Fruit fly (Drosophila melanogaster) whole organism, embryonic: Measurements from ENCODE around the gene da.

ENCODE experiments used
- CG10267 ChIP-seq: fragments of 200-800 bp; sonication (Bioruptor generic); optimal IDR thresholded peaks from 2 replicates; lab custom pipeline; 2018; ENCODE audit warnings: missing biosample characterization, mild to moderate bottlenecking, missing genetic modification characterization, moderate library complexity
- CG10274 ChIP-seq: fragments of 200-800 bp; sonication (Bioruptor generic); optimal IDR thresholded peaks from 3 replicates; lab custom pipeline; 2017; ENCODE audit warnings: missing biosample characterization, mild to moderate bottlenecking, missing genetic modification characterization
- CG11398 ChIP-seq: fragments of 200-800 bp; sonication (Bioruptor generic); optimal IDR thresholded peaks from 2 replicates; lab custom pipeline; 2016; ENCODE audit warnings: missing biosample characterization, missing genetic modification characterization
- CG14014 ChIP-seq: fragments of 200-800 bp; sonication (Bioruptor generic); IDR thresholded peaks from 2 replicates; pipeline ENCODE4 v1.3.6; 2022; ENCODE audit warnings: missing biosample characterization, missing genetic modification characterization
- CG14710 ChIP-seq: fragments of 200-800 bp; sonication (Bioruptor generic); optimal IDR thresholded peaks from 3 replicates; lab custom pipeline; 2019; ENCODE audit warnings: missing biosample characterization, mild to moderate bottlenecking, missing genetic modification characterization, moderate library complexity
- CG1647 ChIP-seq: fragments of 200-800 bp; sonication (Bioruptor generic); optimal IDR thresholded peaks from 3 replicates; lab custom pipeline; 2016; ENCODE audit warnings: missing biosample characterization, missing genetic modification characterization
- CG17328 ChIP-seq: fragments of 200-800 bp; sonication (Bioruptor generic); IDR thresholded peaks from 2 replicates; pipeline ENCODE4 v1.3.6; 2022; ENCODE audit warnings: missing biosample characterization, missing genetic modification characterization
- CG17829 ChIP-seq: fragments of 200-800 bp; optimal IDR thresholded peaks from 2 replicates; lab custom pipeline; 2019; ENCODE audit warnings: missing biosample characterization, mild to moderate bottlenecking, missing genetic modification characterization, moderate library complexity
- CG18619 ChIP-seq: fragments of 200-800 bp; sonication (Bioruptor generic); optimal IDR thresholded peaks from 3 replicates; lab custom pipeline; 2017; ENCODE audit warnings: missing biosample characterization, mild to moderate bottlenecking, missing genetic modification characterization
- CG2120 ChIP-seq: fragments of 200-800 bp; sonication (Bioruptor generic); optimal IDR thresholded peaks from 3 replicates; lab custom pipeline; 2016; ENCODE audit warnings: missing biosample characterization, missing genetic modification characterization
- CG30020 ChIP-seq: fragments of 200-800 bp; optimal IDR thresholded peaks from 2 replicates; lab custom pipeline; 2019; ENCODE audit warnings: missing biosample characterization, mild to moderate bottlenecking, missing genetic modification characterization, moderate library complexity
- CG3065 ChIP-seq: fragments of 200-800 bp; sonication (Bioruptor generic); optimal IDR thresholded peaks from 2 replicates; lab custom pipeline; 2016; ENCODE audit warnings: missing biosample characterization, missing genetic modification characterization
- CG31365 ChIP-seq: fragments of 200-800 bp; sonication (Bioruptor generic); optimal IDR thresholded peaks from 2 replicates; lab custom pipeline; 2018; ENCODE audit warnings: missing biosample characterization, mild to moderate bottlenecking, missing genetic modification characterization
- CG31388 ChIP-seq: fragments of 200-800 bp; sonication (Bioruptor generic); optimal IDR thresholded peaks from 2 replicates; lab custom pipeline; 2016; ENCODE audit warnings: missing biosample characterization, missing genetic modification characterization
- CG31441 ChIP-seq: fragments of 200-800 bp; sonication (Bioruptor generic); IDR thresholded peaks from 2 replicates; pipeline ENCODE4 v1.3.6; 2022; ENCODE audit warnings: missing biosample characterization, missing genetic modification characterization
- CG4854 ChIP-seq: fragments of 200-800 bp; sonication (Bioruptor generic); optimal IDR thresholded peaks from 2 replicates; lab custom pipeline; 2016; ENCODE audit warnings: missing biosample characterization, missing genetic modification characterization, inconsistent platforms
- CG5180 ChIP-seq: fragments of 200-800 bp; sonication (Bioruptor generic); optimal IDR thresholded peaks from 3 replicates; lab custom pipeline; 2017; ENCODE audit warnings: missing biosample characterization, missing genetic modification characterization, mild to moderate bottlenecking, moderate library complexity, missing genetic modification reagents
- CG5953 ChIP-seq: fragments of 200-800 bp; sonication (Bioruptor generic); IDR thresholded peaks from 2 replicates; pipeline ENCODE4 v1.3.6; 2022; ENCODE audit warnings: missing biosample characterization, missing genetic modification characterization
- CG6689 ChIP-seq: fragments of 200-800 bp; sonication (Bioruptor generic); IDR thresholded peaks from 2 replicates; pipeline ENCODE4 v1.3.6; 2022; ENCODE audit warnings: missing biosample characterization, missing genetic modification characterization
- CG7786 ChIP-seq: fragments of 200-800 bp; sonication (Bioruptor generic); optimal IDR thresholded peaks from 2 replicates; lab custom pipeline; 2016; ENCODE audit warnings: missing biosample characterization, missing genetic modification characterization
- CG7987 ChIP-seq: fragments of 200-800 bp; sonication (Bioruptor generic); optimal IDR thresholded peaks from 2 replicates; lab custom pipeline; 2018; ENCODE audit warnings: missing biosample characterization, mild to moderate bottlenecking, missing genetic modification characterization, moderate library complexity
- CG8089 ChIP-seq: fragments of 200-800 bp; sonication (Bioruptor generic); optimal IDR thresholded peaks from 3 replicates; lab custom pipeline; 2016; ENCODE audit warnings: missing biosample characterization, missing genetic modification characterization
- CG8924 ChIP-seq: fragments of 200-800 bp; optimal IDR thresholded peaks from 3 replicates; lab custom pipeline; 2019; ENCODE audit warnings: missing biosample characterization, mild to moderate bottlenecking, missing genetic modification characterization, moderate library complexity
- CG9797 ChIP-seq: fragments of 200-800 bp; sonication (Bioruptor generic); optimal IDR thresholded peaks from 3 replicates; lab custom pipeline; 2018; ENCODE audit warnings: missing biosample characterization, mild to moderate bottlenecking, missing genetic modification characterization
- CG9876 ChIP-seq: fragments of 200-800 bp; sonication (Bioruptor generic); optimal IDR thresholded peaks from 2 replicates; lab custom pipeline; 2016; ENCODE audit warnings: missing biosample characterization, missing genetic modification characterization
- Doc2 ChIP-seq: fragments of 200-800 bp; sonication (Bioruptor generic); IDR thresholded peaks from 2 replicates; pipeline ENCODE4 v1.3.6; 2022; ENCODE audit warnings: missing biosample characterization, missing genetic modification characterization
- Dref ChIP-seq: fragments of 200-800 bp; sonication (Bioruptor generic); IDR thresholded peaks from 2 replicates; pipeline ENCODE4 v1.3.6; 2022; ENCODE audit warnings: missing biosample characterization, missing genetic modification characterization
- Fer2 ChIP-seq: fragments of 200-800 bp; sonication (Bioruptor generic); optimal IDR thresholded peaks from 2 replicates; lab custom pipeline; 2018; ENCODE audit warnings: missing biosample characterization, mild to moderate bottlenecking, missing genetic modification characterization, moderate library complexity
- HmgD ChIP-seq: fragments of 200-800 bp; sonication (Bioruptor generic); optimal IDR thresholded peaks from 3 replicates; lab custom pipeline; 2016; ENCODE audit warnings: missing biosample characterization, missing genetic modification characterization
- Hmx ChIP-seq: fragments of 200-800 bp; sonication (Bioruptor generic); optimal IDR thresholded peaks from 2 replicates; lab custom pipeline; 2016; ENCODE audit warnings: missing biosample characterization, missing genetic modification characterization
- Mad ChIP-seq: fragments of 200-800 bp; sonication (Bioruptor generic); optimal IDR thresholded peaks from 2 replicates; lab custom pipeline; 2016; ENCODE audit warnings: missing biosample characterization, missing genetic modification characterization
- Opbp ChIP-seq: fragments of 200-800 bp; sonication (Bioruptor generic); IDR thresholded peaks from 3 replicates; pipeline ENCODE4 v1.3.6; 2022; ENCODE audit warnings: missing biosample characterization, missing genetic modification characterization; ENCODE audit not compliant: partially characterized antibody
- Sin3A ChIP-seq: fragments of >200 bp; optimal IDR thresholded peaks from 2 replicates; lab custom pipeline; 2018
- bigmax ChIP-seq: fragments of 200-800 bp; sonication (Bioruptor generic); optimal IDR thresholded peaks from 2 replicates; lab custom pipeline; 2018; ENCODE audit warnings: missing biosample characterization, mild to moderate bottlenecking, missing genetic modification characterization
- dysf ChIP-seq: fragments of 200-800 bp; sonication (Bioruptor generic); IDR thresholded peaks from 3 replicates; pipeline ENCODE4 v1.3.6; 2022; ENCODE audit warnings: missing biosample characterization, missing genetic modification characterization
- emc ChIP-seq: fragments of 200-800 bp; sonication (Bioruptor generic); optimal IDR thresholded peaks from 2 replicates; lab custom pipeline; 2016; ENCODE audit warnings: missing biosample characterization, missing genetic modification characterization
- fd96Cb ChIP-seq: fragments of 200-800 bp; sonication (Bioruptor generic); optimal IDR thresholded peaks from 2 replicates; lab custom pipeline; 2018; ENCODE audit warnings: missing biosample characterization, mild to moderate bottlenecking, missing genetic modification characterization, moderate library complexity
- grau ChIP-seq: fragments of 200-800 bp; optimal IDR thresholded peaks from 3 replicates; lab custom pipeline; 2019; ENCODE audit warnings: missing biosample characterization, mild to moderate bottlenecking, missing genetic modification characterization, moderate library complexity
- gsb ChIP-seq: fragments of 200-800 bp; sonication (Bioruptor generic); IDR thresholded peaks from 2 replicates; pipeline ENCODE4 v1.3.6; 2022; ENCODE audit warnings: missing biosample characterization, missing genetic modification characterization
- maf-S ChIP-seq: fragments of 200-800 bp; sonication (Bioruptor generic); optimal IDR thresholded peaks from 2 replicates; lab custom pipeline; 2016; ENCODE audit warnings: missing biosample characterization, missing genetic modification characterization
- nerfin-1 ChIP-seq: fragments of 200-800 bp; sonication (Bioruptor generic); optimal IDR thresholded peaks from 3 replicates; lab custom pipeline; 2019; ENCODE audit warnings: missing biosample characterization, mild to moderate bottlenecking, missing genetic modification characterization, moderate library complexity
- odd ChIP-seq: fragments of 200-800 bp; sonication (Bioruptor generic); optimal IDR thresholded peaks from 2 replicates; lab custom pipeline; 2017; ENCODE audit warnings: missing biosample characterization, mild to moderate bottlenecking, missing genetic modification characterization
- pzg ChIP-seq: fragments of 200-800 bp; sonication (Bioruptor generic); optimal IDR thresholded peaks from 3 replicates; lab custom pipeline; 2018; ENCODE audit warnings: missing biosample characterization, mild to moderate bottlenecking, missing genetic modification characterization, moderate library complexity
- row ChIP-seq: fragments of 200-800 bp; sonication (Bioruptor generic); IDR thresholded peaks from 3 replicates; pipeline ENCODE4 v1.3.6; 2022; ENCODE audit warnings: missing biosample characterization, missing genetic modification characterization
- sens ChIP-seq: fragments of 200-800 bp; sonication (Bioruptor generic); peaks from one replicate; lab custom pipeline; 2016; ENCODE audit warnings: missing biosample characterization, missing genetic modification characterization
- sima ChIP-seq: fragments of 200-800 bp; sonication (Bioruptor generic); optimal IDR thresholded peaks from 2 replicates; lab custom pipeline; 2016; ENCODE audit warnings: missing biosample characterization, missing genetic modification characterization
- stwl ChIP-seq: fragments of 200-800 bp; sonication (Bioruptor generic); optimal IDR thresholded peaks from 3 replicates; lab custom pipeline; 2018; ENCODE audit warnings: missing biosample characterization, mild to moderate bottlenecking, missing genetic modification characterization, moderate library complexity
- tap ChIP-seq: fragments of 200-800 bp; optimal IDR thresholded peaks from 3 replicates; lab custom pipeline; 2019; ENCODE audit warnings: missing biosample characterization, mild to moderate bottlenecking, missing genetic modification characterization, moderate library complexity
- twi ChIP-seq: fragments of 200-800 bp; optimal IDR thresholded peaks from 2 replicates; lab custom pipeline; 2019; ENCODE audit warnings: missing biosample characterization, mild to moderate bottlenecking, missing genetic modification characterization, moderate library complexity
- vnd ChIP-seq: fragments of 200-800 bp; sonication (Bioruptor generic); IDR thresholded peaks from 3 replicates; pipeline ENCODE4 v1.3.6; 2022; ENCODE audit warnings: missing biosample characterization, missing genetic modification characterization; ENCODE audit not compliant: partially characterized antibody
- z ChIP-seq: fragments of 200-800 bp; sonication (Bioruptor generic); IDR thresholded peaks from 3 replicates; pipeline ENCODE4 v1.3.6; 2022; ENCODE audit warnings: missing biosample characterization, missing genetic modification characterization

Gene da

dm6 chr2L:10395642-10396487 lies 8.0 kb downstream of the da start, which contains the start of gene Mdh1 (continued):
- TF ChIP-seq CG18619 (GFP tag; lab: Kevin White, UChicago) (no peak), grau (tag; lab: Kevin White, UChicago) (no peak), CG2120 (GFP tag; lab: Kevin White, UChicago) (no peak), Mad (GFP tag; lab: Kevin White, UChicago) (no peak), CG5953 (GFP tag; lab: Robert Waterston, UW) (no peak), dysf (GFP tag; lab: Robert Waterston, UW) (no peak), tap (tag; lab: Kevin White, UChicago) (no peak), HmgD (GFP tag; lab: Kevin White, UChicago) (no peak), CG4854 (GFP tag; lab: Kevin White, UChicago) (no peak), CG30020 (tag; lab: Kevin White, UChicago) (no peak), CG14710 (tag; lab: Kevin White, UChicago) (no peak), nerfin-1 (tag; lab: Kevin White, UChicago) (no peak), CG5180 (no peak), CG31365 (tag; lab: Kevin White, UChicago) (no peak), CG6689 (GFP tag; lab: Robert Waterston, UW) (no peak), CG31388 (GFP tag; lab: Kevin White, UChicago) (no peak), Opbp (GFP tag; lab: Robert Waterston, UW) (0 out of 3 replicates have a peak, but pooled peaks have one; percentile 27), sens (GFP tag; lab: Kevin White, UChicago) (peak; percentile 75), CG1647 (GFP tag; lab: Kevin White, UChicago) (no peak), CG9876 (GFP tag; lab: Kevin White, UChicago) (no peak), twi (tag; lab: Kevin White, UChicago) (no peak), CG14014 (GFP tag; lab: Robert Waterston, UW) (no peak), odd (no peak), bigmax (GFP tag; lab: Kevin White, UChicago) (no peak), emc (no peak), CG10274 (GFP tag; lab: Kevin White, UChicago) (no peak), CG11398 (no peak), CG31441 (GFP tag; lab: Robert Waterston, UW) (peak; percentile 97), CG8089 (GFP tag; lab: Kevin White, UChicago) (no peak), CG7786 (GFP tag; lab: Kevin White, UChicago) (no peak), stwl (peak; percentile 11), Dref (peak; percentile 58), CG17829 (no peak), Doc2 (GFP tag; lab: Robert Waterston, UW) (no peak), CG8924 (tag; lab: Kevin White, UChicago) (no peak), CG10267 (tag; lab: Kevin White, UChicago) (no peak), z (no peak), Hmx (GFP tag; lab: Kevin White, UChicago) (no peak), CG17328 (no peak), fd96Cb (tag; lab: Kevin White, UChicago) (no peak), pzg (GFP tag; lab: Kevin White, UChicago) (peak; percentile 35), Fer2 (tag; lab: Kevin White, UChicago) (no peak), CG9797 (GFP tag; lab: Kevin White, UChicago) (no peak), gsb (GFP tag; lab: Robert Waterston, UW) (no peak), Sin3A (lab: Kevin White, UChicago) (no peak), row (GFP tag; lab: Robert Waterston, UW) (no peak; the same call in 2 of the 3 replicates), CG3065 (GFP tag; lab: Kevin White, UChicago) (no peak), CG7987 (no peak), sima (GFP tag; lab: Kevin White, UChicago) (no peak), maf-S (GFP tag; lab: Kevin White, UChicago) (no peak), vnd (GFP tag; lab: Robert Waterston, UW) (no peak)
